Worm (Caenorhabditis elegans) whole organism, L4 larva: ENCODE data around the gene glb-15.

Source experiments
- Y5F2A.4 ChIP-seq: fragments of 200-800 bp; sonication (Bioruptor generic); optimal IDR thresholded peaks from 2 replicates; lab custom pipeline; 2018; ENCODE audit warnings: mild to moderate bottlenecking, missing genetic modification characterization, missing compliant biosample characterization
- egl-27 ChIP-seq: sonication (generic microtip); optimal IDR thresholded peaks from 3 replicates; lab custom pipeline; 2017; ENCODE audit warnings: missing biosample characterization, missing genetic modification reagents, missing genetic modification characterization
- fkh-10 ChIP-seq: fragments of 150-350 bp; optimal IDR thresholded peaks from 2 replicates; lab custom pipeline; 2014; ENCODE audit warnings: missing biosample characterization, missing genetic modification reagents, missing genetic modification characterization
- hif-1 ChIP-seq, 2 experiments: sonication (generic microtip); optimal IDR thresholded peaks; 2 replicates each; lab custom pipeline; 2016 to 2017; ENCODE audit warnings: missing compliant biosample characterization in 2 of 2, missing genetic modification characterization in 2 of 2, missing genetic modification reagents in 2 of 2, missing genotype in 2 of 2, mild to moderate bottlenecking in 1 of 2
- lin-15B ChIP-seq: fragments of 150-350 bp; sonication (generic microtip); optimal IDR thresholded peaks from 3 replicates; lab custom pipeline; 2014; ENCODE audit warnings: missing biosample characterization, missing genetic modification characterization
- nhr-42 ChIP-seq: fragments of 200-800 bp; sonication (Bioruptor generic); IDR thresholded peaks from 2 replicates; pipeline ENCODE4 v1.3.6; 2022; ENCODE audit warnings: missing genetic modification characterization, missing compliant biosample characterization
- snpc-4 ChIP-seq: fragments of 150-350 bp; optimal IDR thresholded peaks from 2 replicates; lab custom pipeline; 2014; ENCODE audit warnings: missing biosample characterization, missing genetic modification characterization
- zfp-3 ChIP-seq: fragments of 200-800 bp; sonication (Bioruptor generic); conservative IDR thresholded peaks from 2 replicates; pipeline ENCODE4 v1.3.6; 2022; ENCODE audit warnings: missing genetic modification reagents, missing genetic modification characterization, missing compliant biosample characterization

ce11 chrV:11589433-11589832 is 28.6 kb downstream of the glb-15 start, which contains the start of gene srx-82:
- TF ChIP-seq lin-15B (tag; lab: Kevin White, UChicago) (no peak), zfp-3 (GFP tag; lab: Robert Waterston, UW) (no peak), snpc-4 (no peak), hif-1 (tag; optimal IDR thresholded peaks at IDR 0.05; lab: Kevin White, UChicago) (no peak), egl-27 (tag; lab: Kevin White, UChicago) (no peak), nhr-42 (no peak), fkh-10 (GFP tag; lab: Kevin White, UChicago) (no peak), Y5F2A.4 (GFP tag; lab: Kevin White, UChicago) (no peak)
